Worm (Caenorhabditis elegans) whole organism, L3 larva: ENCODE results near the gene T07F8.1.

Experiments
- ZK546.5 ChIP-seq: sonication (generic microtip); optimal IDR thresholded peaks from 2 replicates; lab custom pipeline; 2017; ENCODE audit warnings: missing biosample characterization, missing genetic modification characterization
- aly-2 ChIP-seq: fragments of 150-350 bp; optimal IDR thresholded peaks from 2 replicates; lab custom pipeline; 2014; ENCODE audit warnings: missing biosample characterization, missing genetic modification characterization
- ama-1 ChIP-seq: fragments of 150-350 bp; optimal IDR thresholded peaks from 2 replicates; lab custom pipeline; 2018
- ceh-16 ChIP-seq: sonication (generic microtip); optimal IDR thresholded peaks from 2 replicates; lab custom pipeline; 2017; ENCODE audit warnings: missing biosample characterization, missing genetic modification characterization
- ceh-28 ChIP-seq: fragments of 150-350 bp; optimal IDR thresholded peaks from 2 replicates; lab custom pipeline; 2014; ENCODE audit warnings: missing biosample characterization, missing genetic modification reagents, missing genetic modification characterization
- ceh-82 ChIP-seq: fragments of 150-350 bp; optimal IDR thresholded peaks from 2 replicates; lab custom pipeline; 2014; ENCODE audit warnings: missing biosample characterization, missing genetic modification characterization
- ceh-9 ChIP-seq: sonication (generic microtip); optimal IDR thresholded peaks from 2 replicates; lab custom pipeline; 2018; ENCODE audit warnings: missing biosample characterization, missing genetic modification characterization
- daf-12 ChIP-seq: fragments of 150-350 bp; optimal IDR thresholded peaks from 2 replicates; lab custom pipeline; 2014; ENCODE audit warnings: missing biosample characterization, missing genetic modification reagents, missing genetic modification characterization
- egl-27 ChIP-seq: sonication (generic microtip); optimal IDR thresholded peaks from 4 replicates; lab custom pipeline; 2017; ENCODE audit warnings: missing biosample characterization, missing genetic modification reagents, missing genetic modification characterization
- egl-5 ChIP-seq: fragments of 150-350 bp; optimal IDR thresholded peaks from 2 replicates; lab custom pipeline; 2017; ENCODE audit warnings: missing biosample characterization, missing genetic modification reagents, missing genetic modification characterization, inconsistent platforms
- elt-1 ChIP-seq: fragments of 150-350 bp; optimal IDR thresholded peaks from 2 replicates; lab custom pipeline; 2014; ENCODE audit warnings: missing biosample characterization, missing genetic modification characterization
- elt-2 ChIP-seq: sonication (generic microtip); optimal IDR thresholded peaks from 2 replicates; lab custom pipeline; 2016; ENCODE audit warnings: missing genetic modification reagents, mild to moderate bottlenecking, missing genetic modification characterization, missing compliant biosample characterization
- fkh-10 ChIP-seq: sonication (generic microtip); optimal IDR thresholded peaks from 2 replicates; lab custom pipeline; 2017; ENCODE audit warnings: missing biosample characterization, missing genetic modification reagents, missing genetic modification characterization
- fkh-2 ChIP-seq: fragments of 150-350 bp; optimal IDR thresholded peaks from 2 replicates; lab custom pipeline; 2014; ENCODE audit warnings: missing biosample characterization, missing genetic modification reagents, missing genetic modification characterization
- fos-1 ChIP-seq: fragments of 150-350 bp; optimal IDR thresholded peaks from 2 replicates; lab custom pipeline; 2014; ENCODE audit warnings: missing biosample characterization, missing genetic modification characterization
- jun-1 ChIP-seq: fragments of 150-350 bp; optimal IDR thresholded peaks from 2 replicates; lab custom pipeline; 2014; ENCODE audit warnings: missing biosample characterization, missing genetic modification reagents, missing genetic modification characterization
- lin-15B ChIP-seq: fragments of 150-350 bp; optimal IDR thresholded peaks from 2 replicates; lab custom pipeline; 2014; ENCODE audit warnings: missing biosample characterization, missing genetic modification characterization
- lsy-12 ChIP-seq: sonication (generic microtip); optimal IDR thresholded peaks from 2 replicates; lab custom pipeline; 2016; ENCODE audit warnings: mild to moderate bottlenecking, missing genetic modification characterization, missing compliant biosample characterization
- mdl-1 ChIP-seq: fragments of 150-350 bp; optimal IDR thresholded peaks from 2 replicates; lab custom pipeline; 2014; ENCODE audit warnings: missing biosample characterization, missing genetic modification characterization
- nfya-1 ChIP-seq: sonication (generic microtip); optimal IDR thresholded peaks from 2 replicates; lab custom pipeline; 2017; ENCODE audit warnings: missing genetic modification characterization, mild to moderate bottlenecking, missing compliant biosample characterization, antibody characterized with exemption, moderate library complexity; ENCODE audit not compliant: insufficient read depth
- nhr-12 ChIP-seq: fragments of 150-350 bp; optimal IDR thresholded peaks from 2 replicates; lab custom pipeline; 2014; ENCODE audit warnings: missing biosample characterization, missing genetic modification characterization
- nhr-23 ChIP-seq: fragments of 150-350 bp; optimal IDR thresholded peaks from 2 replicates; lab custom pipeline; 2014; ENCODE audit warnings: missing biosample characterization, missing genetic modification reagents, missing genetic modification characterization
- nhr-25 ChIP-seq: sonication (generic microtip); optimal IDR thresholded peaks from 2 replicates; lab custom pipeline; 2017; ENCODE audit warnings: missing biosample characterization, missing genetic modification characterization
- nhr-28 ChIP-seq: fragments of 150-350 bp; optimal IDR thresholded peaks from 2 replicates; lab custom pipeline; 2014; ENCODE audit warnings: missing biosample characterization, missing genetic modification characterization
- nhr-76 ChIP-seq: fragments of 150-350 bp; sonication (generic microtip); optimal IDR thresholded peaks from 5 replicates; lab custom pipeline; 2014; ENCODE audit warnings: missing biosample characterization, missing genetic modification characterization
- nhr-77 ChIP-seq: fragments of 150-350 bp; optimal IDR thresholded peaks from 2 replicates; lab custom pipeline; 2014; ENCODE audit warnings: missing biosample characterization, missing genetic modification characterization
- pha-4 ChIP-seq: fragments of 150-350 bp; optimal IDR thresholded peaks from 2 replicates; lab custom pipeline; 2014; ENCODE audit warnings: missing biosample characterization, missing genetic modification reagents, missing genetic modification characterization
- pqm-1 ChIP-seq: fragments of 150-350 bp; optimal IDR thresholded peaks from 2 replicates; lab custom pipeline; 2017; ENCODE audit warnings: missing biosample characterization, missing genetic modification characterization, inconsistent platforms
- sea-2 ChIP-seq: fragments of 150-350 bp; sonication (generic microtip); optimal IDR thresholded peaks from 4 replicates; lab custom pipeline; 2014; ENCODE audit warnings: missing biosample characterization, missing genetic modification reagents, missing genetic modification characterization
- snpc-4 ChIP-seq: fragments of 150-350 bp; optimal IDR thresholded peaks from 2 replicates; lab custom pipeline; 2014; ENCODE audit warnings: missing biosample characterization, missing genetic modification characterization
- unc-39 ChIP-seq: sonication (generic microtip); optimal IDR thresholded peaks from 4 replicates; lab custom pipeline; 2017; ENCODE audit warnings: missing biosample characterization, missing genetic modification characterization
- unc-62 ChIP-seq: fragments of 150-350 bp; sonication (generic microtip); optimal IDR thresholded peaks from 4 replicates; lab custom pipeline; 2014; ENCODE audit warnings: missing biosample characterization, missing genetic modification reagents, missing genetic modification characterization
- zag-1 ChIP-seq: fragments of 150-350 bp; optimal IDR thresholded peaks from 2 replicates; lab custom pipeline; 2014; ENCODE audit warnings: missing biosample characterization, missing genetic modification characterization

The T07F8.1 gene

ce11 chrII:7187110-7187509 lies 38.9 kb downstream of the T07F8.1 start, which contains the start of gene C27H5.6:
C27H5.6 (minus strand) TSS chrII:7187210.
- TF ChIP-seq unc-62 (GFP tag; lab: Kevin White, UChicago): no peak

ce11 chrII:7189120-7189519 lies 40.9 kb downstream of the T07F8.1 start, which contains the start of gene E04F6.4:
E04F6.4 (plus strand) TSS chrII:7189420.
- TF ChIP-seq elt-1 (tag; lab: Kevin White, UChicago) (no peak), nhr-23 (tag; lab: Kevin White, UChicago) (no peak)

ce11 chrII:7195541-7195940 lies 47.3 kb downstream of the T07F8.1 start, which contains the start of gene acdh-12:
acdh-12 (minus strand) TSS chrII:7195641.
- no peak for TF ChIP-seq unc-62 (GFP tag; lab: Kevin White, UChicago)
- no peak for TF ChIP-seq nhr-28 (tag; lab: Kevin White, UChicago)
- TF ChIP-seq ceh-9 (tag; lab: Kevin White, UChicago): no peak
- TF ChIP-seq nhr-77 (tag; lab: Kevin White, UChicago): no peak
- TF ChIP-seq lin-15B: no peak
- TF ChIP-seq fkh-10 (GFP tag; lab: Kevin White, UChicago): no peak
- TF ChIP-seq jun-1: no peak
- TF ChIP-seq ceh-82 (tag; lab: Kevin White, UChicago): no peak
- TF ChIP-seq nfya-1 (tag; lab: Kevin White, UChicago): no peak
- TF ChIP-seq zag-1 (tag; lab: Kevin White, UChicago): no peak
- TF ChIP-seq egl-5: no peak
- TF ChIP-seq nhr-12 (tag; lab: Kevin White, UChicago): no peak
- TF ChIP-seq ceh-28: no peak
- no peak for TF ChIP-seq mdl-1 (tag; lab: Kevin White, UChicago)
- no peak for TF ChIP-seq aly-2 (tag; lab: Kevin White, UChicago)
- no peak for TF ChIP-seq ZK546.5 (tag; lab: Kevin White, UChicago)
- TF ChIP-seq nhr-76 (tag; lab: Kevin White, UChicago): no peak
- TF ChIP-seq daf-12 (tag; lab: Kevin White, UChicago): no peak
- no peak for TF ChIP-seq lsy-12
- TF ChIP-seq snpc-4 (tag; lab: Kevin White, UChicago): no peak

- TF ChIP-seq ceh-16 (tag; lab: Kevin White, UChicago) (no peak), unc-39 (tag; lab: Kevin White, UChicago) (no peak), fkh-10 (GFP tag; lab: Kevin White, UChicago) (no peak), ama-1 (no peak), pha-4 (tag; lab: Kevin White, UChicago) (peak; percentile 41), nhr-12 (tag; lab: Kevin White, UChicago) (no peak), sea-2 (no peak), jun-1 (no peak), lsy-12 (no peak), daf-12 (tag; lab: Kevin White, UChicago) (no peak), egl-27 (no peak), elt-2 (tag; lab: Kevin White, UChicago) (peak; percentile 69), ceh-82 (tag; lab: Kevin White, UChicago) (no peak), lin-15B (no peak), unc-62 (GFP tag; lab: Kevin White, UChicago) (no peak), aly-2 (tag; lab: Kevin White, UChicago) (no peak), nfya-1 (tag; lab: Kevin White, UChicago) (no peak), pqm-1 (tag; lab: Kevin White, UChicago) (peak; percentile 74), fos-1 (tag; lab: Kevin White, UChicago) (no peak), egl-5 (no peak), nhr-25 (tag; lab: Kevin White, UChicago) (no peak)
Observed at ce11 chrII:7196040-7196439, 47.8 kb downstream of the T07F8.1 start, which contains the start of gene maoc-1. maoc-1 (plus strand) TSS chrII:7196276.

ce11 chrII:7197434-7197833 lies 49.2 kb downstream of the T07F8.1 start:
- peak; percentile 8 for TF ChIP-seq pqm-1 (tag; lab: Kevin White, UChicago)
- no peak for TF ChIP-seq fkh-2 (tag; lab: Kevin White, UChicago)
- TF ChIP-seq elt-2 (tag; lab: Kevin White, UChicago): peak; percentile 8
